Worm (Caenorhabditis elegans): ENCODE results near the gene nhr-234.

ce11 chrII:12668148-12668547, 31.7 kb downstream of the nhr-234 start:
- TF ChIP-seq tbx-37 (GFP tag; conservative IDR thresholded peaks at IDR 0.05) = no peak
- no peak for TF ChIP-seq ama-1 (optimal IDR thresholded peaks at IDR 0.05)
- no peak for TF ChIP-seq ets-7 (tag; optimal IDR thresholded peaks at IDR 0.05)
